Worm (Caenorhabditis elegans): Measurements from ENCODE around the gene baf-1.

baf-1 gene

DNA sequence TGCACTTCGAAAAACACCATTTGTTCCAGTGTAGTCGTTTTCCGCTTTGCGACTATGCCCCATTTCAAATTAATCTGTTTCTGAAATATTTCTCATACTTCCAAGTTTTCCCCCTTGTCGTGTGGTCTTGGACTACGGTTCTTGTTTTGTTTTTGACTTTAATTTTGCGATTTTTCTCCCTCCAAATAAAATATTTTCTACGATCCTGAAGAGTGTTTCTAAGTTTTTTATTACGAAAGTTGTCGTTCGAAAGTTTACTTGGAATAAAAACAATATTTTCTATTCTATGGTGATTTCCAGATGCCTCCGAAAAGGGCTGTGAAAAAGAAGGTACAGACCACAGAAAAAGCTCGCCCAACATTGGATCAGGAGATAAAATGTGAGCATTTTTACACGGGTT lies 593 bp downstream of the baf-1 start, which contains the start of gene tag-342:
TSS of gene tag-342 (plus strand) at position 301 of the 400 bp plus-strand sequence.
- no peak for TF ChIP-seq ama-1 (optimal IDR thresholded peaks at IDR 0.05)
- no peak for TF ChIP-seq zag-1 (tag; optimal IDR thresholded peaks at IDR 0.05)
- no peak for TF ChIP-seq elt-3 (tag; optimal IDR thresholded peaks at IDR 0.05)
- no peak for TF ChIP-seq unc-62 (GFP tag; optimal IDR thresholded peaks at IDR 0.05)
- TF ChIP-seq sma-9 (GFP tag; optimal IDR thresholded peaks at IDR 0.05): no peak
- no peak for TF ChIP-seq sma-9 (tag; optimal IDR thresholded peaks at IDR 0.05)
- no peak for TF ChIP-seq nhr-12 (tag; optimal IDR thresholded peaks at IDR 0.05)
- TF ChIP-seq unc-39 (tag; optimal IDR thresholded peaks at IDR 0.05): no peak
- no peak for TF ChIP-seq F13H6.1 (tag; optimal IDR thresholded peaks at IDR 0.05)
- TF ChIP-seq snpc-4 (tag; optimal IDR thresholded peaks at IDR 0.05): no peak
- no peak for TF ChIP-seq nhr-23 (tag; optimal IDR thresholded peaks at IDR 0.05)
- TF ChIP-seq sem-4 (tag; optimal IDR thresholded peaks at IDR 0.05): no peak
- no peak for TF ChIP-seq peb-1 (tag; optimal IDR thresholded peaks at IDR 0.05)
- no peak for TF ChIP-seq unc-55 (GFP tag; optimal IDR thresholded peaks at IDR 0.05)
- TF ChIP-seq mdl-1 (tag; optimal IDR thresholded peaks at IDR 0.05): no peak
- no peak for TF ChIP-seq mbf-1 (tag; optimal IDR thresholded peaks at IDR 0.05)
- TF ChIP-seq ztf-11 (tag; optimal IDR thresholded peaks at IDR 0.05): no peak
- TF ChIP-seq lsy-2 (tag; optimal IDR thresholded peaks at IDR 0.05): no peak
- TF ChIP-seq ceh-82 (tag; optimal IDR thresholded peaks at IDR 0.05): no peak

DNA sequence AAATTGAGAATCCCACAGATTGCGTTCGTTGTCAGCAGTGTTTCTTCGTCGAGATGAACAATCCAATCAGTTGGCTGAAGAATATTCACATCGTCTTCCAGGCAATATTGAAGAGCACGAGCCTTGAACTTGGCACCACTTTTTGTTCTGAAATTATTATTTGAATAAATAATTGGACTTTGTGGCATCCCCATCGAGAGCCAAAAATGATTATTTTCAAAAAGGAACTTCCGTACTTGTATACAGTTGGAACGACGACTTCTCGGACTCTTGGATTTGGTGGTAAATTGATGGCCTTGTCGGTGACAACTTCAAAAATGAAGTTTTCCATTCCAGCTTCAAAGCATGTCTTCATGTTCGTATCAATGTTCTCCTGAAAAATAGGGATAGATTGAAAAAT lies 4.7 kb downstream of the baf-1 start:
- TF ChIP-seq ztf-4 (tag; optimal IDR thresholded peaks at IDR 0.05): no peak

- TF ChIP-seq skn-1 (tag; optimal IDR thresholded peaks at IDR 0.05) (no peak), dmd-4 (tag; optimal IDR thresholded peaks at IDR 0.05) (no peak), fos-1 (tag; optimal IDR thresholded peaks at IDR 0.05) (peak; percentile 63)
Measured at ce11 chrIII:9472464-9472863, 5.2 kb downstream of the baf-1 start.

ce11 chrIII:9474501-9474900 lies 7.2 kb downstream of the baf-1 start:
- TF ChIP-seq sma-3 (GFP tag; optimal IDR thresholded peaks at IDR 0.05): peak; percentile 47
- no peak for TF ChIP-seq unc-55 (GFP tag; optimal IDR thresholded peaks at IDR 0.05)
- TF ChIP-seq ama-1 (optimal IDR thresholded peaks at IDR 0.05): no peak
- TF ChIP-seq ceh-16 (tag; optimal IDR thresholded peaks at IDR 0.05): no peak
- TF ChIP-seq elt-1 (tag; optimal IDR thresholded peaks at IDR 0.05): no peak
- no peak for TF ChIP-seq alr-1 (tag; optimal IDR thresholded peaks at IDR 0.05)
- TF ChIP-seq skn-1 (tag; optimal IDR thresholded peaks at IDR 0.05): no peak
- no peak for TF ChIP-seq nhr-11 (tag; optimal IDR thresholded peaks at IDR 0.05)
- TF ChIP-seq aly-2 (tag; optimal IDR thresholded peaks at IDR 0.05): no peak
- TF ChIP-seq sma-9 (GFP tag; optimal IDR thresholded peaks at IDR 0.05): peak; percentile 21
- TF ChIP-seq sma-9 (tag; optimal IDR thresholded peaks at IDR 0.05): no peak
- no peak for TF ChIP-seq nhr-25 (tag; optimal IDR thresholded peaks at IDR 0.05)
- TF ChIP-seq nhr-21 (tag; optimal IDR thresholded peaks at IDR 0.05): no peak
- peak; percentile 91 for TF ChIP-seq fos-1 (tag; optimal IDR thresholded peaks at IDR 0.05)
- no peak for TF ChIP-seq ztf-4 (tag; optimal IDR thresholded peaks at IDR 0.05)
- TF ChIP-seq crh-2 (tag; optimal IDR thresholded peaks at IDR 0.05): peak; percentile 48
- no peak for TF ChIP-seq lin-11 (tag; optimal IDR thresholded peaks at IDR 0.05)

DNA sequence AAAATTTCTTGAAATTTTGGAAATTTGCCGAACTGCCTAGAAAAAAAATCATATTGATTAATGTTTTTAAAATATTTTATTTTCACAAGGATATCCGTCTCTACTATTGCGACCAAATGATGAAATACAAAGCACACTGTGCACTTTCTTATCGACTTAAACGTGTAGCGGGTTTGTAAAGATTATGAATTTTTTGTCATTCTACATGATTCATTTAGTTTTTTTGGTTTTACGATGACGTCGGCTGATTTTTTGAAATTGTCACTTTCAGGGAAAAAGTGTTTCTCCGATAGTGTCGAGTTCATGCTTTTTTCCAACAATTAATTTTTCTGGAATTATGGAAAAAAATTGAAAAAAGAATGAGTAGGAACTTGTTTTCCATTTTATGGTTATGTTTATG lies 9.3 kb downstream of the baf-1 start:
- TF ChIP-seq fos-1 (tag; optimal IDR thresholded peaks at IDR 0.05) (peak; percentile 81), gmeb-1 (tag; optimal IDR thresholded peaks at IDR 0.05) (no peak)

DNA sequence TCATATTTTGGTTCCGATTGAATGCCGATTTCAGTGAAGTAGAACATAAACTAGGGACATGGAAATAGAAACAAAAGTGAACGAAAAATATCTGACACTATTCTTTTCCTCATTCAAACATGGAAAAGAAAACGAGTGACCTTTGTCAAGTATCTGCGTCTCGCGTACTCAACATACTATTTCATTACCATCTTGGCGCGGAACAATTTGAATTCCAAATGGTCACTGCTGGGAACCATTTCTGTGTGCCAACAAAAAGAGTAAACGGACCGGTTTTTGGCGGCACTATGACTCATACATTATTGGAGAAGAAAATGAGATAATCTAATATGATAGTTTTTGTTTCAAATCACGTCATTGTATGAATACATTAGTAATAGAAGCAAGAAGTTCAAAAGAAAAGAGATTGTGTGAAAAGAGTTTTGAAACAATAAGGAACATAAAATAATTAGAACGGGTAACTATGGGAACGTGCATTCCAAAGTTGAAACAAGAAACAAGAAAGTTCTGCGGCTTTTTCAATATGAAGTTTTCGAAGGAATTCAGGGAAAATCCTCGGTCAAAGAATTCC lies 15.2 kb downstream of the baf-1 start:
- TF ChIP-seq lsy-2 (tag; optimal IDR thresholded peaks at IDR 0.05) (no peak), nhr-129 (tag; optimal IDR thresholded peaks at IDR 0.05) (peak; percentile 29), C34F6.9 (tag; optimal IDR thresholded peaks at IDR 0.05) (peak; percentile 13), fos-1 (tag; optimal IDR thresholded peaks at IDR 0.05) (peak; percentile 48), nhr-21 (tag; optimal IDR thresholded peaks at IDR 0.05) (no peak)
